Worm (Caenorhabditis elegans) whole organism, L4/young adult: ENCODE results near the gene sptl-1.

ENCODE experiments used
- W03F9.2 ChIP-seq: fragments of 150-350 bp; optimal IDR thresholded peaks from 2 replicates; lab custom pipeline; 2014; ENCODE audit warnings: missing biosample characterization, missing genetic modification characterization
- dao-5 ChIP-seq: sonication (generic microtip); optimal IDR thresholded peaks from 2 replicates; lab custom pipeline; 2016; ENCODE audit warnings: missing genotype, missing genetic modification characterization, moderate library complexity, missing compliant biosample characterization
- him-1 ChIP-seq: sonication (generic microtip); optimal IDR thresholded peaks from 2 replicates; lab custom pipeline; 2016; ENCODE audit warnings: missing genotype, missing genetic modification reagents, missing genetic modification characterization, missing compliant biosample characterization

sptl-1 gene

ce11 chrII:51352-51751 lies at the start of gene sptl-1:
TSS of gene sptl-1 (plus strand) at chrII:51652.
- no peak for TF ChIP-seq dao-5 (tag; lab: Kevin White, UChicago)
- TF ChIP-seq W03F9.2 (tag; lab: Kevin White, UChicago): no peak
- TF ChIP-seq him-1: no peak

DNA sequence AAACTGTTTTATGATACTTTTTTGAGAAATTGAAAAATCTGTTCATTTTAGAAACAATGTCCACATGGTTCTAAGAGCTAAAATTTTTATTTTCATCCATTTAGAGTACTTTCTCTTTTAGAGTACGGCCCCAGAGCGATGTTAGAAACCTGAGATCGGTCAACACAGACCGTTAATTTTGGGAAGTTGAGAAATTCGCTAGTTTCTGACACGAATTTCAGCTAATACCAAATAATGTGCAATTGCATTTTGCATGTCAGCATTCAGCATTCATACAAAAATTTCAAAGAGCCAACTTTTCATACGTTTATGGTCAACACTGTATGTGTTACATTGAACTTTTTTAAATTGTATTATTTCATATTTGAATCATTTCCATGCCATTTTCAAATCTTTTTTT lies 46.7 kb upstream of the sptl-1 start:
- TF ChIP-seq him-1 (no peak), W03F9.2 (tag; lab: Kevin White, UChicago) (no peak), dao-5 (tag; lab: Kevin White, UChicago) (no peak)

ce11 chrII:6349-6748 lies 45.1 kb upstream of the sptl-1 start, which contains the start of gene osta-1:
TSS of gene osta-1 (plus strand) at chrII:6657.
- TF ChIP-seq dao-5 (tag; lab: Kevin White, UChicago) (no peak), W03F9.2 (tag; lab: Kevin White, UChicago) (no peak)

- TF ChIP-seq W03F9.2 (tag; lab: Kevin White, UChicago) (no peak), him-1 (no peak), dao-5 (tag; lab: Kevin White, UChicago) (no peak)
Measured at ce11 chrII:8212-8611, 43.2 kb upstream of the sptl-1 start.

ce11 chrII:11783-12182 lies 39.7 kb upstream of the sptl-1 start, which contains the start of gene best-4:
TSS of gene best-4 (minus strand) at chrII:11883.
- TF ChIP-seq W03F9.2 (tag; lab: Kevin White, UChicago) (no peak), dao-5 (tag; lab: Kevin White, UChicago) (no peak), him-1 (no peak)

- TF ChIP-seq dao-5 (tag; lab: Kevin White, UChicago): no peak
- TF ChIP-seq him-1: no peak
- no peak for TF ChIP-seq W03F9.2 (tag; lab: Kevin White, UChicago)
Measured at ce11 chrII:12685-13084, 38.8 kb upstream of the sptl-1 start, which contains the start of gene best-3. TSS of gene best-3 (plus strand) at chrII:12985.

DNA sequence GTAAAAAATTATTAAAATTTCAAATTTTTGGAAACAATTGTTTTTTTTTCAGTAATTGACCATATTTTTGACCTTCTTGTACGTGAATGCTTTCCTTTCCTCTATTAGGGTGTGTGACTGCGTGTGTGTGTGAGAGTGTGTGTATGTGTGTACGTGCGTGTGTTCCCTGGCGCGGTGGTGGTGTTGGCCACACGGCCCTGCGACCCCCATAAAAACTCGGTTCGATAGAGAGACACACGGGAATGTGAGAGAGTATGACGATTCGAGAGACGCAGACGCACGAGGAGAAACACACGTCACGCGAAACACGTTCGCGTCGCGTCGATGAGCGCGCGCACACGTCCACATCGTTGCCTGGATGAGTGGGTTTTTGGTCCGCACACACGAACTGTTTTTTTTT lies 32.7 kb upstream of the sptl-1 start:
- no peak for TF ChIP-seq him-1
- TF ChIP-seq dao-5 (tag; lab: Kevin White, UChicago): no peak
- TF ChIP-seq W03F9.2 (tag; lab: Kevin White, UChicago): peak; percentile 53

ce11 chrII:19238-19637 lies 32.2 kb upstream of the sptl-1 start, which contains the start of gene gmeb-1:
TSS of gene gmeb-1 (plus strand) at chrII:19538.
- TF ChIP-seq dao-5 (tag; lab: Kevin White, UChicago): no peak
- TF ChIP-seq him-1: no peak
- TF ChIP-seq W03F9.2 (tag; lab: Kevin White, UChicago): no peak

- TF ChIP-seq W03F9.2 (tag; lab: Kevin White, UChicago): no peak
- no peak for TF ChIP-seq him-1
- no peak for TF ChIP-seq dao-5 (tag; lab: Kevin White, UChicago)
Measured at ce11 chrII:21953-22352, 29.5 kb upstream of the sptl-1 start.

DNA sequence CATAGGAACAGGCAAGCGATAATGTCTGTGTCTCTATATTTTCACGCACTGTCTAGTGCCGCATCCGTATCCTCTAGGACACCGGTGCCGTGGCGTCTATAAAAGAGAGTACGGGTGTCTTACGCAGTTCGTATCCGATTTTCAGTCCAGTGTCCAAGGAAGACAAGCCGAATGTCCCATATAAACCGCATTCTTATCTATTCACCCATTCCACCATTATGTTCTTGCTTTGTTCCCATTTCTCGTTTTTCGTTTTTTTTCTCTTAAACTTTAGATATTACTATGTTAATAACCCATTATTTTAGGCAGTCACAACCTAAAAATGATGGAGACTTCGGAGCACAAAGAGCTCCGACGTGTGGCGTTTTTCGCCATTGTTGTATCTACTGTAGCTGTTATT lies 28.4 kb upstream of the sptl-1 start, which contains the start of gene sqt-2:
Gene sqt-2, plus strand, starts transcription at position 301 of the 400 bp plus-strand sequence.
- no peak for TF ChIP-seq W03F9.2 (tag; lab: Kevin White, UChicago)
- no peak for TF ChIP-seq him-1

- TF ChIP-seq him-1 (no peak), dao-5 (tag; lab: Kevin White, UChicago) (no peak), W03F9.2 (tag; lab: Kevin White, UChicago) (no peak)
Measured at ce11 chrII:23739-24138, 27.7 kb upstream of the sptl-1 start.

- peak; percentile 73 for TF ChIP-seq W03F9.2 (tag; lab: Kevin White, UChicago)
- TF ChIP-seq dao-5 (tag; lab: Kevin White, UChicago): no peak
Measured at ce11 chrII:24559-24998, 26.9 kb upstream of the sptl-1 start, which contains the start of gene enee-1. TSS of gene enee-1 (plus strand) at chrII:24666.

DNA sequence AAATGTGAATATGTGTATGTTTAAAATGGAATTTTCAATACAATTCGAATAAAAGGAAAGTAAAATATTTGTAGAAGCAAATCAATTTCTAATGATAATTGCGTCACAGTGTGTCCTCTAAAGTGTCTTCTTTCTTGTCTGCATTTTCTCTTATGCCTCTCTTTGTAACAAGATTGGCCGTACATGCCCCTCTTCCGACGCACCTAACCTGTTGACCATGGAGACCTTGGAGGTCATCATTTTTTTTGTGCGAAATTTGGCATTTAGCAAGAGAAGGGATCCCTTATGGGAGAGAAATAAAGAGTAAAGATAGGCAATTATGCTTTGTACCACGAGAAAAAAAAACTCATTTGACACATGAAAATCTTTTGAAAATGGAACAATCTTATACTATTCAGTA lies 23.2 kb upstream of the sptl-1 start, which contains the start of gene F23F1.4:
Gene F23F1.4, minus strand, starts transcription at position 141 of the 400 bp plus-strand sequence.
- TF ChIP-seq dao-5 (tag; lab: Kevin White, UChicago): no peak
- no peak for TF ChIP-seq W03F9.2 (tag; lab: Kevin White, UChicago)
- no peak for TF ChIP-seq him-1

DNA sequence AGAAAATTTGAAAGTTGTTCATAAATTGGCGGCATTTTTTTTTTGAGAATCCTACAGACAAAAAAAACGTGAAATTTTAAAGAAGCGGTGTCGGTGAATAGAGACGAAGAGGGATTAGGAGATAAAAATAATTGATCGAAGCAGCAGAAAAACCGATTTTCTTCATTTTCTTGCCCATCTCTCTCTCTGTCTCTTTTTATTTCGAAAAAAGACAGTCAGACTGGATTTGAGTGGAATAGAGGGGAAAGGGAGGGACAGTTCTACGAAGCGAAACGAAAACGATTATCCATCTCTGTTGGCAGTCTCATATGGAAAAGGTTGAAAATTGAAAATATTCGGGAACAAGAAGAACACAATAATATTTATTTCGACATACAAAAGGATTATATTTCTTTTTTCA lies 21.9 kb upstream of the sptl-1 start:
- TF ChIP-seq dao-5 (tag; lab: Kevin White, UChicago) (no peak), W03F9.2 (tag; lab: Kevin White, UChicago) (no peak), him-1 (no peak)

- no peak for TF ChIP-seq dao-5 (tag; lab: Kevin White, UChicago)
Measured at ce11 chrII:31521-31920, 19.9 kb upstream of the sptl-1 start, which contains the start of the genes F23F1.5 and fbxc-54. TSS of gene F23F1.5 (minus strand) at chrII:31584. TSS of gene fbxc-54 (plus strand) at chrII:31719.
